Worm (Caenorhabditis elegans) whole organism, late embryonic: Measurements from ENCODE around the gene T09B9.1.

Experiments
- K02D7.2 ChIP-seq: sonication (generic microtip); optimal IDR thresholded peaks from 2 replicates; lab custom pipeline; 2017; ENCODE audit warnings: mild to moderate bottlenecking, missing genetic modification characterization, missing compliant biosample characterization
- ahr-1 ChIP-seq: sonication (generic microtip); optimal IDR thresholded peaks from 2 replicates; lab custom pipeline; 2016; ENCODE audit warnings: missing genetic modification characterization, missing compliant biosample characterization
- ama-1 ChIP-seq: fragments of 150-350 bp; optimal IDR thresholded peaks from 2 replicates; lab custom pipeline; 2014

DNA sequence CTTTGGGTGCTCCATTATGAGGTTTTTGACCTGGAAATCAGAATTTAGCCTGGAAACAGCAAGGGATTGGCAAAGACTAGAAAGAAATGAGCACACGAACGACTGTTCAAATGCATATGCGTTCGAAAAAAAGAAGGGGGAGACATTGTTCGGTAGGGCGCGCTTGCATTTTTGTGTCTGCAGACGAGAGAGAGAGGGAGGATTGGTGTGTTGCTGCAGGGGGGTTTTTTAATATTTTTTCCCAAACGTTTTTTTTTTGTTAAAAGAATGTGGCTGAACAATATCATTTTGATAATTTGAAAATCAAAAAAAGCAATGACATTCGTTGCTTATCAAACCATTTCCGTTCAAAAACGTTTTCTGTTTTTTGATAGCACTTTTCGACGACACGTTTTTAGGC lies 17.3 kb downstream of the T09B9.1 start, which contains the start of gene T09B9.4:
- no peak for TF ChIP-seq ama-1
- no peak for TF ChIP-seq K02D7.2 (tag; lab: Kevin White, UChicago)
- TF ChIP-seq ahr-1 (tag; lab: Kevin White, UChicago) = no peak
